Worm (Caenorhabditis elegans): ENCODE measurements around the gene str-149.

The str-149 gene

ce11 chrV:16575900-16576299 lies 2.6 kb downstream of the str-149 start, which contains the start of gene str-151:
str-151 (plus strand) TSS chrV:16576200.
- TF ChIP-seq lin-11 (tag; optimal IDR thresholded peaks at IDR 0.05): no peak
- no peak for TF ChIP-seq R02D3.7 (tag; optimal IDR thresholded peaks at IDR 0.05)
- no peak for TF ChIP-seq peb-1 (tag; optimal IDR thresholded peaks at IDR 0.05)
- TF ChIP-seq unc-55 (GFP tag; optimal IDR thresholded peaks at IDR 0.05): no peak
- no peak for TF ChIP-seq F13H6.1 (tag; optimal IDR thresholded peaks at IDR 0.05)

DNA sequence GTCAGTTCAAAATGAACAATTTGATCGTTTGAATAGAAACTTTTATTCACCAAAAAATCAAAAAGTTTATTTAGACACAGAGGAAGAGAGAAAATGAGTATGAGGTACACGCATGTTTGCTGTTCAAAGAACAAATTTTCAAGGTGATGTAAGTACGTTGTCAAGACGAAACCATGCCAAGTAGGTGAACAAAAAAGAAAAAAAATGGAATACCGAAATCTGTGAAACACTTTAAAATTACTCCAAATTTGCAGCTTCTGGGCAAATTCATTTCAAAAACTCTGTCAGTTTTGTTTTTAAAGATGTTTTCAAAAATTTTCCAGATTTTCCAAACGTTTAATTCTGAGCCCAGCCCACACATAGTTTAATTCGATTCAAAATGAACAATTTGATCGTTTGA lies 7.2 kb downstream of the str-149 start, which contains the start of gene nhr-271:
Gene nhr-271 (minus strand): TSS at position 101 of the 400 bp plus-strand sequence.
- TF ChIP-seq lsy-2 (tag; optimal IDR thresholded peaks at IDR 0.05): no peak
- no peak for TF ChIP-seq mbf-1 (tag; optimal IDR thresholded peaks at IDR 0.05)
- no peak for TF ChIP-seq snpc-4 (tag; optimal IDR thresholded peaks at IDR 0.05)
- TF ChIP-seq nhr-12 (tag; optimal IDR thresholded peaks at IDR 0.05): no peak
- TF ChIP-seq sma-3 (GFP tag; optimal IDR thresholded peaks at IDR 0.05): no peak
- no peak for TF ChIP-seq nhr-21 (tag; optimal IDR thresholded peaks at IDR 0.05)
- TF ChIP-seq C34F6.9 (tag; optimal IDR thresholded peaks at IDR 0.05): no peak

- TF ChIP-seq nhr-11 (tag; optimal IDR thresholded peaks at IDR 0.05) (no peak), elt-3 (tag; optimal IDR thresholded peaks at IDR 0.05) (no peak), gmeb-1 (tag; optimal IDR thresholded peaks at IDR 0.05) (no peak), ztf-1 (GFP tag; conservative IDR thresholded peaks at IDR 0.05) (no peak), egl-27 (tag; optimal IDR thresholded peaks at IDR 0.05) (no peak), snpc-4 (tag; optimal IDR thresholded peaks at IDR 0.05) (no peak), mbf-1 (tag; optimal IDR thresholded peaks at IDR 0.05) (no peak), ceh-16 (tag; optimal IDR thresholded peaks at IDR 0.05) (no peak), sma-3 (GFP tag; optimal IDR thresholded peaks at IDR 0.05) (no peak), lin-13 (GFP tag; optimal IDR thresholded peaks at IDR 0.05) (no peak), zag-1 (tag; optimal IDR thresholded peaks at IDR 0.05) (no peak), nhr-23 (tag; optimal IDR thresholded peaks at IDR 0.05) (no peak), ama-1 (optimal IDR thresholded peaks at IDR 0.05) (no peak), sma-9 (GFP tag; optimal IDR thresholded peaks at IDR 0.05) (no peak), sma-9 (tag; optimal IDR thresholded peaks at IDR 0.05) (no peak), F13H6.1 (tag; optimal IDR thresholded peaks at IDR 0.05) (no peak), mdl-1 (tag; optimal IDR thresholded peaks at IDR 0.05) (no peak), blmp-1 (tag; optimal IDR thresholded peaks at IDR 0.05; ENCODE audit: insufficient read depth) (no peak), fos-1 (tag; optimal IDR thresholded peaks at IDR 0.05) (no peak), nhr-21 (tag; optimal IDR thresholded peaks at IDR 0.05) (no peak)
These were observed 7.8 kb downstream of the str-149 start for ce11 chrV:16581061-16581460.

DNA sequence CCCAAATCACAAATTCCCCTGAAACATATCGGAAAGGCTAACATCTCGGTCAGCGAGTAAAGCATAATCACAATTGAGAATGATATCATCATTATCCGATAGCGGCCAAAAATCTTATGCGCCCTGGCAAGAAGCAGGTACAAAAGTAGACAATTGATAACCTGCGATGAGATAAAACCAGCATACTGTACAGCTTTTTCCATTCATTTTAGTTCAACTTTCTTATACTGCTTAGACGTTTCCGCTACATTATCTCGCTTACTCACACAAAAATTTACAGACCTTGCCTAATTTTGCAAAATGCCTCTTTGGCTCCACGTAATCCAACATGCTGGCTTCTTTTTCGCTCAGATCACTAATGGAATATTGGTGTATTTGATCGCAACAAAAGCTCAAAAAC lies 9.7 kb downstream of the str-149 start, which contains the start of gene str-150:
Gene str-150 (plus strand): TSS at position 301 of the 400 bp plus-strand sequence.
- TF ChIP-seq sma-3 (GFP tag; optimal IDR thresholded peaks at IDR 0.05) (no peak), mbf-1 (tag; optimal IDR thresholded peaks at IDR 0.05) (no peak), elt-1 (tag; optimal IDR thresholded peaks at IDR 0.05) (no peak), skn-1 (tag; optimal IDR thresholded peaks at IDR 0.05) (no peak), peb-1 (tag; optimal IDR thresholded peaks at IDR 0.05) (no peak), nhr-10 (tag; optimal IDR thresholded peaks at IDR 0.05) (no peak), blmp-1 (tag; optimal IDR thresholded peaks at IDR 0.05; ENCODE audit: insufficient read depth) (no peak), C34F6.9 (tag; optimal IDR thresholded peaks at IDR 0.05) (no peak), mdl-1 (tag; optimal IDR thresholded peaks at IDR 0.05) (no peak), ztf-1 (GFP tag; conservative IDR thresholded peaks at IDR 0.05) (no peak), snpc-4 (tag; optimal IDR thresholded peaks at IDR 0.05) (no peak), sem-4 (tag; optimal IDR thresholded peaks at IDR 0.05) (no peak), lin-39 (tag; optimal IDR thresholded peaks at IDR 0.05) (no peak), mab-5 (tag; optimal IDR thresholded peaks at IDR 0.05) (no peak), egl-27 (tag; optimal IDR thresholded peaks at IDR 0.05) (no peak), nhr-12 (tag; optimal IDR thresholded peaks at IDR 0.05) (no peak), dmd-4 (tag; optimal IDR thresholded peaks at IDR 0.05) (no peak), nhr-77 (tag; optimal IDR thresholded peaks at IDR 0.05) (no peak), nhr-11 (tag; optimal IDR thresholded peaks at IDR 0.05) (no peak)

- TF ChIP-seq sma-3 (GFP tag; optimal IDR thresholded peaks at IDR 0.05) (no peak), R02D3.7 (tag; optimal IDR thresholded peaks at IDR 0.05) (no peak), sma-9 (GFP tag; optimal IDR thresholded peaks at IDR 0.05) (no peak), sma-9 (tag; optimal IDR thresholded peaks at IDR 0.05) (no peak), dmd-4 (tag; optimal IDR thresholded peaks at IDR 0.05) (no peak), nhr-237 (tag; optimal IDR thresholded peaks at IDR 0.05) (no peak), nhr-6 (tag; optimal IDR thresholded peaks at IDR 0.05) (no peak), C34F6.9 (tag; optimal IDR thresholded peaks at IDR 0.05) (no peak)
These were observed 15.2 kb downstream of the str-149 start, which contains the start of gene srw-73 for ce11 chrV:16588428-16588827. srw-73 (minus strand) TSS chrV:16588528.
